Worm (Caenorhabditis elegans): Measurements from ENCODE around the gene bath-47.

DNA sequence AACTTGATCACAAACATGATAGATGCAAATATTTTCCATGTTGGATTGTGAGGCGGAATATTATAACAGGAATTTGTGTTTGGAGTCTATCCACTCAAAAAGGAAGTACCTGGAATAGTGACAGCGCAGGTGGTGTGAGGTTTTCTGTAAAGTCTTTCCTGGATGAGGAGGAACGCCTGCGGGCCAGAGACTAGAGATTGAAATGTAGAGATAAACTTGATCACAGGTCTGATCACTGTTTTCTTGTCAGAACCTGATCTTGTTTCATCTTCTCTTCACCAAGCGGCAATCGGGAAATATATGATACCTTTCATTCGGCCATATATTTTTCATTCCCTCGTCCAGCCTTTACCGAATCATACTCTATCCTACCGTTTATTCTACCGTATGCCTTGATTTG, 15.3 kb upstream of the bath-47 start, which contains the start of gene T07H3.8:
- TF ChIP-seq ama-1 (optimal IDR thresholded peaks at IDR 0.05) (no peak), hmbx-1 (tag; optimal IDR thresholded peaks at IDR 0.05) (no peak), aly-1 (tag; optimal IDR thresholded peaks at IDR 0.05) (no peak), F13C5.2 (tag; optimal IDR thresholded peaks at IDR 0.05) (no peak), hmg-4 (GFP tag; optimal IDR thresholded peaks at IDR 0.05) (no peak), ets-7 (tag; optimal IDR thresholded peaks at IDR 0.05) (no peak), ceh-13 (GFP tag; optimal IDR thresholded peaks at IDR 0.05) (no peak), flt-1 (GFP tag; IDR thresholded peaks at IDR 0.05) (no peak), tbx-11 (GFP tag; IDR thresholded peaks at IDR 0.05) (no peak), B0310.2 (tag; optimal IDR thresholded peaks at IDR 0.05) (no peak), ceh-36 (tag; optimal IDR thresholded peaks at IDR 0.05) (no peak)

Measured in whole organism, early embryonic.